Fruit fly (Drosophila melanogaster) whole organism, adult: ENCODE data around the gene TotB.

Source experiments
- CG11617 ChIP-seq: fragments of 200-800 bp; sonication (Bioruptor generic); optimal IDR thresholded peaks from 2 replicates; lab custom pipeline; 2017; ENCODE audit warnings: mild to moderate bottlenecking, missing biosample characterization, missing genetic modification reagents, missing genetic modification characterization
- CG12768 ChIP-seq: fragments of 200-800 bp; sonication (Bioruptor generic); optimal IDR thresholded peaks from 2 replicates; lab custom pipeline; 2017; ENCODE audit warnings: missing biosample characterization, missing genetic modification characterization, mild to moderate bottlenecking, moderate library complexity, missing genetic modification reagents
- CG14711 ChIP-seq: fragments of 200-800 bp; sonication (Bioruptor generic); optimal IDR thresholded peaks from 2 replicates; lab custom pipeline; 2018; ENCODE audit warnings: missing biosample characterization, mild to moderate bottlenecking, missing genetic modification characterization, moderate library complexity
- CG1620 ChIP-seq: fragments of 200-800 bp; sonication (Bioruptor generic); optimal IDR thresholded peaks from 2 replicates; lab custom pipeline; 2016; ENCODE audit warnings: missing biosample characterization, missing genetic modification characterization
- CG33017 ChIP-seq: fragments of 200-800 bp; sonication (Bioruptor generic); optimal IDR thresholded peaks from 2 replicates; lab custom pipeline; 2018; ENCODE audit warnings: missing biosample characterization, mild to moderate bottlenecking, missing genetic modification characterization, moderate library complexity
- CG5204 ChIP-seq: fragments of 200-800 bp; sonication (Bioruptor generic); optimal IDR thresholded peaks from 2 replicates; lab custom pipeline; 2016; ENCODE audit warnings: missing biosample characterization, missing genetic modification characterization
- CG7045 ChIP-seq: fragments of 200-800 bp; sonication (Bioruptor generic); optimal IDR thresholded peaks from 2 replicates; lab custom pipeline; 2017; ENCODE audit warnings: missing biosample characterization, mild to moderate bottlenecking, missing genetic modification characterization
- CG7101 ChIP-seq: fragments of 200-800 bp; sonication (Bioruptor generic); optimal IDR thresholded peaks from 2 replicates; lab custom pipeline; 2018; ENCODE audit warnings: missing biosample characterization, mild to moderate bottlenecking, missing genetic modification characterization, moderate library complexity
- Clk ChIP-seq: fragments of 200-800 bp; sonication (Bioruptor generic); optimal IDR thresholded peaks from 2 replicates; lab custom pipeline; 2017; ENCODE audit warnings: missing biosample characterization, missing genetic modification characterization
- Crg-1 ChIP-seq: fragments of 200-800 bp; sonication (Bioruptor generic); optimal IDR thresholded peaks from 2 replicates; lab custom pipeline; 2016; ENCODE audit warnings: missing biosample characterization, missing genetic modification characterization
- Hr96 ChIP-seq: fragments of 200-800 bp; sonication (Bioruptor generic); optimal IDR thresholded peaks from 2 replicates; lab custom pipeline; 2016; ENCODE audit warnings: missing biosample characterization, missing genetic modification characterization
- Mnt ChIP-seq: fragments of 200-800 bp; sonication (Bioruptor generic); optimal IDR thresholded peaks from 2 replicates; lab custom pipeline; 2016; ENCODE audit warnings: missing biosample characterization, mild to moderate bottlenecking, missing genetic modification characterization
- bab1 ChIP-seq: fragments of 200-800 bp; sonication (Bioruptor generic); optimal IDR thresholded peaks from 3 replicates; lab custom pipeline; 2019; ENCODE audit warnings: missing biosample characterization, mild to moderate bottlenecking, missing genetic modification characterization, moderate library complexity
- cic ChIP-seq: fragments of 200-800 bp; sonication (Bioruptor generic); optimal IDR thresholded peaks from 2 replicates; lab custom pipeline; 2017; ENCODE audit warnings: missing biosample characterization, mild to moderate bottlenecking, missing genetic modification characterization, moderate library complexity
- cnc ChIP-seq, 2 experiments: fragments of >200 bp; optimal IDR thresholded peaks; 2 replicates each; lab custom pipeline; 2017
- kay ChIP-seq: fragments of 200-800 bp; sonication (Bioruptor generic); peaks from one replicate; lab custom pipeline; 2016; ENCODE audit warnings: missing biosample characterization, missing genetic modification characterization, borderline replicate concordance
- ovo ChIP-seq: fragments of 200-800 bp; sonication (Bioruptor generic); optimal IDR thresholded peaks from 2 replicates; lab custom pipeline; 2016; ENCODE audit warnings: missing biosample characterization, missing genetic modification characterization
- pad ChIP-seq: fragments of 200-800 bp; sonication (Bioruptor generic); optimal IDR thresholded peaks from 3 replicates; lab custom pipeline; 2017; ENCODE audit warnings: missing biosample characterization, missing genetic modification characterization, mild to moderate bottlenecking, moderate library complexity, missing genetic modification reagents
- tj ChIP-seq: fragments of 200-800 bp; sonication (Bioruptor generic); optimal IDR thresholded peaks from 3 replicates; lab custom pipeline; 2017; ENCODE audit warnings: missing biosample characterization, mild to moderate bottlenecking, missing genetic modification characterization, moderate library complexity
- toe ChIP-seq: fragments of 200-800 bp; sonication (Bioruptor generic); optimal IDR thresholded peaks from 2 replicates; lab custom pipeline; 2016; ENCODE audit warnings: missing biosample characterization, missing genetic modification characterization

TotB gene

DNA sequence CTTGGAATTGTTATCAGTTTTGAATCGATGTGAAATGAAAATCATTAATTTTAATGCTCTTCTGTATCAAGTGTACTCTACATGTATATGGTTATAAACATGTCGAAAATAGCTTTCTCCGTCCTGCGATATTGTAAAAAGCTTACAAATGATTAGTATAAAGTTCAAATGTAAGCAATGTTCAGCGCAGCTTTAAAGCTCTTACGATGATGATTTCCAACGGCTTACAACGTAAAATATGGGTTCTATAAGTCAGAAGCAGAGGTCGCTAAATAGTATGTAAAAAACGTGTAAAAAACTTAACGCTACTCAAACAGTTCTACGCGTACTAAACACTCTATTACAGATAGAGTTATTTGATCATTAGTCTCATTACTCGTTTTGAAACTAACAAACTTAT lies 34.9 kb downstream of the TotB start:
- TF ChIP-seq bab1 (GFP tag; lab: Kevin White, UChicago), result peak; percentile 2
- TF ChIP-seq CG11617, result no peak
- no peak for TF ChIP-seq Crg-1 (GFP tag; lab: Kevin White, UChicago)
- TF ChIP-seq kay (GFP tag; lab: Kevin White, UChicago), result no peak

DNA sequence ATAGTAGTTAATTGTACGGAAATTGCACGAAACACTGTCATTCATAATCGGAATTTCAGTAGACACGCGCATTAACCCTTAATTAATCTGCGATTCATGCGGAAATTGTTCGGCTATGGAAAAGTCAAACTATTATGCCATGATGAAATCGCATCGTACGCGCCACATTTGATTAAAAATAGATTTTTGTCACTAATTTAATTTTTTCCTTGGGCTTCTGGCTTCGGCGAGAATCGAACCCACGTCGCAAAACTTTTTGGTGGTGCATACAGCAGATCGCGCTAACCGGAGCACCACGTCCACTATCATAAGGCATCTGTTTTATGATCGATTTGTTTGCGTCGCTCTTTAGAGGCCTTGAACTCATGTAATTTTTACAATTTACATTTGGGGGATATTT lies 39.0 kb downstream of the TotB start:
- TF ChIP-seq Mnt (no peak), bab1 (GFP tag; lab: Kevin White, UChicago) (no peak), CG7101 (no peak), CG11617 (no peak), CG14711 (no peak), CG5204 (GFP tag; lab: Kevin White, UChicago) (no peak), CG33017 (tag; lab: Kevin White, UChicago) (no peak), Clk (no peak), kay (GFP tag; lab: Kevin White, UChicago) (peak; percentile 52), CG12768 (GFP tag; lab: Kevin White, UChicago) (no peak), toe (GFP tag; lab: Kevin White, UChicago) (no peak), Hr96 (GFP tag; lab: Kevin White, UChicago) (no peak), cic (GFP tag; lab: Kevin White, UChicago) (peak; percentile 55), cnc (optimal IDR thresholded peaks at IDR 0.05; lab: Kevin White, UChicago) (no peak), pad (GFP tag; lab: Kevin White, UChicago) (no peak), Crg-1 (GFP tag; lab: Kevin White, UChicago) (no peak)

DNA sequence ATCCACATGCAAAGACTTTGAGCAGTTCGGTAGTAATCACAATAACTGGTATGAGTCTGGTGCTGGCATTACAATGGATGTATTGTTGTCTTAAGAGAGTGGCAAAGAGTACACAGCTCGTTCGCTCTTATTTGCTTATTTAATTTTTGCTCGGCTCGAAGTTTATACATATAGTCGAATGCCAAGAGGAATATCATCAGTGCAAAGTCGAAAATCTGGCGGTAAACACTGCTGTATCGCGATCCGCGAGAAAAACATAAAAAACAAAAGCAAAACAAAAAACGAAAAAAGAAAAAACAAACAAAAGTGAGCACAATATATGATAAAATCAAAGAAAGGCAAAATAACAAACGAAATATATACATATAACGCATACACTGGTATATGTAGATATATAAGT lies 40.4 kb downstream of the TotB start, which contains the start of gene hdly:
Gene hdly (plus strand): TSS at position 194 of the 400 bp plus-strand sequence.
- peak; percentile 84 for TF ChIP-seq CG5204 (GFP tag; lab: Kevin White, UChicago)
- TF ChIP-seq Mnt, result peak; percentile 45
- peak; percentile 83 for TF ChIP-seq CG7045 (GFP tag; lab: Kevin White, UChicago)
- TF ChIP-seq CG33017 (tag; lab: Kevin White, UChicago), result peak; percentile 75
- peak; percentile 91 for TF ChIP-seq CG12768 (GFP tag; lab: Kevin White, UChicago)
- peak; percentile 99 for TF ChIP-seq kay (GFP tag; lab: Kevin White, UChicago)
- TF ChIP-seq cic (GFP tag; lab: Kevin White, UChicago), result peak; percentile 58
- no peak for TF ChIP-seq bab1 (GFP tag; lab: Kevin White, UChicago)
- peak; percentile 53 for TF ChIP-seq CG7101
- TF ChIP-seq ovo (GFP tag; lab: Kevin White, UChicago), result peak; percentile 53
- peak; percentile 82 for TF ChIP-seq tj (GFP tag; lab: Kevin White, UChicago)
- peak; percentile 25 for TF ChIP-seq Clk
- TF ChIP-seq Hr96 (GFP tag; lab: Kevin White, UChicago), result peak; percentile 94
- peak; percentile 31 for TF ChIP-seq Crg-1 (GFP tag; lab: Kevin White, UChicago)
- peak; percentile 91 for TF ChIP-seq CG11617
- TF ChIP-seq toe (GFP tag; lab: Kevin White, UChicago), result peak; percentile 95
- TF ChIP-seq pad (GFP tag; lab: Kevin White, UChicago), result peak; percentile 25
- TF ChIP-seq CG14711, result peak; percentile 34
- peak; percentile 66 for TF ChIP-seq CG1620 (GFP tag; lab: Kevin White, UChicago)
- no peak for TF ChIP-seq cnc (optimal IDR thresholded peaks at IDR 0.05; lab: Kevin White, UChicago)

DNA sequence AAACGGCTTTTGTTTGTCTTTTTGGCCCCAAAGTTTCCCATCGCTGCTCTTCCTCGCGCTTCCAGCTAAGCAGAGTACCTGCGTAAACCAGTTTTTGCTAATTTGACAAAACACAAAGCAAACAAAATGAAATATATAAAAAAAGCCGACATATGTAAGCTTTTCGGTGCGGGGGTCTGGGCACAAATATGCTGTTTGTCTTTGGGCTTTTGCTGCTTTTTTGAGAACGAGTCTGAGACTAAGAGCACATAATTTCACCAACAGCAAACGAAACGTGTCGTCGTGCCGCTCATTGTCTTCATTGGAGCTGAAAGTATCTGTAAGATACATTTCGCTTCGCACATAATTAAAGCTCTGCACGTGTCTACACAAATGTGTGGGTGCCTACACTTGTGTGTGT lies 42.1 kb downstream of the TotB start:
- TF ChIP-seq kay (GFP tag; lab: Kevin White, UChicago), result peak; percentile 17
- TF ChIP-seq tj (GFP tag; lab: Kevin White, UChicago), result peak; percentile 55
- no peak for TF ChIP-seq CG1620 (GFP tag; lab: Kevin White, UChicago)
- TF ChIP-seq bab1 (GFP tag; lab: Kevin White, UChicago), result no peak
- TF ChIP-seq pad (GFP tag; lab: Kevin White, UChicago), result no peak
